Fruit fly (Drosophila melanogaster) whole organism: Measurements from ENCODE around the gene CG4390.

Source experiments
- EcR ChIP-seq, 2 experiments: fragments of >200 bp; optimal IDR thresholded peaks; 2 replicates each; lab custom pipeline; 2017; ENCODE audit warnings: missing biosample characterization in 2 of 2, missing genetic modification characterization in 2 of 2, missing genetic modification reagents in 2 of 2
- usp ChIP-seq: fragments of >200 bp; optimal IDR thresholded peaks from 2 replicates; lab custom pipeline; 2017; ENCODE audit warnings: missing biosample characterization, missing genetic modification characterization, mixed read lengths

dm6 chr3R:20107863-20108262 lies 48.3 kb upstream of the CG4390 start, which contains the start of gene CG31206:
- TF ChIP-seq usp = no peak
- no peak for TF ChIP-seq EcR (GFP tag; optimal IDR thresholded peaks at IDR 0.05; lab: Kevin White, UChicago)
